Worm (Caenorhabditis elegans): Measurements from ENCODE around the gene del-6.

- TF ChIP-seq him-1 (tag; optimal IDR thresholded peaks at IDR 0.05) (no peak), W03F9.2 (tag; optimal IDR thresholded peaks at IDR 0.05) (no peak)
Observed at ce11 chrV:10594810-10595209, 22.1 kb downstream of the del-6 start, which contains the start of gene T21C9.11.

All from whole organism, L4/young adult.